Worm (Caenorhabditis elegans): ENCODE results near the gene kin-33.

kin-33 gene

ce11 chrV:185694-186217 lies 48.7 kb downstream of the kin-33 start, which contains the start of gene arid-1 (continued):
- TF ChIP-seq F49E8.2 (tag; optimal IDR thresholded peaks at IDR 0.05; ENCODE audit: insufficient read depth) (peak; percentile 32), madf-6 (GFP tag; IDR thresholded peaks at IDR 0.05) (peak; percentile 83), madf-8 (GFP tag; conservative IDR thresholded peaks at IDR 0.05) (peak; percentile 62), D2030.7 (GFP tag; IDR thresholded peaks at IDR 0.05) (peak; percentile 84), snpc-4 (GFP tag; optimal IDR thresholded peaks at IDR 0.05) (no peak), snpc-4 (tag; optimal IDR thresholded peaks at IDR 0.05) (peak in 3 of 4 experiments; percentile 8 to 27 (median 17)), unc-130 (GFP tag; optimal IDR thresholded peaks at IDR 0.05) (peak; percentile 11), Y79H2A.3 (GFP tag; conservative IDR thresholded peaks at IDR 0.05) (0 out of 2 replicates have a peak, but pooled peaks have one; percentile 38), F22D6.2 (tag; optimal IDR thresholded peaks at IDR 0.05) (no peak), mxl-1 (tag; optimal IDR thresholded peaks at IDR 0.05) (no peak), pbrm-1 (GFP tag; IDR thresholded peaks at IDR 0.05) (peak; percentile 29; the same call in 1 of the 2 replicates), nhr-120 (GFP tag; IDR thresholded peaks at IDR 0.05) (no peak), T07F8.4 (tag; optimal IDR thresholded peaks at IDR 0.05) (no peak), ztf-26 (tag; optimal IDR thresholded peaks at IDR 0.05) (no peak), lin-35 (GFP tag; optimal IDR thresholded peaks at IDR 0.05) (peak in 1 of 3 experiments; percentile 39), sea-2 (GFP tag; IDR thresholded peaks at IDR 0.05) (no peak), dpff-1 (tag; optimal IDR thresholded peaks at IDR 0.05) (no peak), hmg-1.2 (GFP tag; IDR thresholded peaks at IDR 0.05) (peak; percentile 99), zim-3 (tag; optimal IDR thresholded peaks at IDR 0.05) (no peak), hsf-1 (GFP tag; IDR thresholded peaks at IDR 0.05) (0 out of 2 replicates have a peak, but pooled peaks have one; percentile 9), lin-40 (tag; optimal IDR thresholded peaks at IDR 0.05) (no peak), chd-7 (tag; optimal IDR thresholded peaks at IDR 0.05) (no peak), tbp1 (GFP tag; optimal IDR thresholded peaks at IDR 0.05) (peak; percentile 37), lin-54 (GFP tag; optimal IDR thresholded peaks at IDR 0.05) (peak; percentile 71), bed-1 (GFP tag; IDR thresholded peaks at IDR 0.05) (no peak), attf-5 (GFP tag; optimal IDR thresholded peaks at IDR 0.05) (peak; percentile 84), Y53F4B.3 (GFP tag; IDR thresholded peaks at IDR 0.05) (no peak), ceh-58 (GFP tag; IDR thresholded peaks at IDR 0.05) (no peak), mes-4 (tag; optimal IDR thresholded peaks at IDR 0.05) (no peak), aptf-2 (GFP tag; conservative IDR thresholded peaks at IDR 0.05) (no peak), xnd-1 (tag; optimal IDR thresholded peaks at IDR 0.05) (peak; percentile 46), F23B12.7 (tag; optimal IDR thresholded peaks at IDR 0.05; ENCODE audit: insufficient read depth) (no peak), ztf-3 (GFP tag; optimal IDR thresholded peaks at IDR 0.05) (no peak), efl-1 (GFP tag; optimal IDR thresholded peaks at IDR 0.05) (peak; percentile 87), Y95B8A.8 (GFP tag; IDR thresholded peaks at IDR 0.05) (0 out of 2 replicates have a peak, but pooled peaks have one; percentile 11), him-1 (tag; optimal IDR thresholded peaks at IDR 0.05) (peak; percentile 37), rcor-1 (GFP tag; IDR thresholded peaks at IDR 0.05) (0 out of 2 replicates have a peak, but pooled peaks have one; percentile 39), snpc-3.4 (tag; optimal IDR thresholded peaks at IDR 0.05) (peak; percentile 72), lsy-27 (tag; optimal IDR thresholded peaks at IDR 0.05; ENCODE audit: borderline replicate concordance, insufficient read depth) (no peak)

- TF ChIP-seq madf-3 (GFP tag; IDR thresholded peaks at IDR 0.05) (no peak), ceh-58 (GFP tag; IDR thresholded peaks at IDR 0.05) (no peak), ztf-18 (tag; optimal IDR thresholded peaks at IDR 0.05) (no peak), madf-6 (GFP tag; IDR thresholded peaks at IDR 0.05) (peak; percentile 60), F23B12.7 (tag; optimal IDR thresholded peaks at IDR 0.05; ENCODE audit: insufficient read depth) (no peak), zfh-2 (GFP tag; conservative IDR thresholded peaks at IDR 0.05) (no peak), lin-54 (GFP tag; optimal IDR thresholded peaks at IDR 0.05) (no peak), F10E7.11 (tag; optimal IDR thresholded peaks at IDR 0.05) (no peak), lsl-1 (GFP tag; optimal IDR thresholded peaks at IDR 0.05) (peak; percentile 65), attf-5 (GFP tag; optimal IDR thresholded peaks at IDR 0.05) (no peak), let-526 (GFP tag; IDR thresholded peaks at IDR 0.05) (no peak), ZK185.1 (tag; optimal IDR thresholded peaks at IDR 0.05; ENCODE audit: poor library complexity, severe bottlenecking) (no peak), efl-1 (GFP tag; optimal IDR thresholded peaks at IDR 0.05) (peak; percentile 21), tbp1 (GFP tag; optimal IDR thresholded peaks at IDR 0.05) (no peak), dox-1 (GFP tag; IDR thresholded peaks at IDR 0.05) (no peak), mel-28 (tag; optimal IDR thresholded peaks at IDR 0.05; ENCODE audit: borderline replicate concordance) (no peak)
Measured at ce11 chrV:185124-185523, 49.3 kb downstream of the kin-33 start.

Measured in whole organism, young adult.